Worm (Caenorhabditis elegans): ENCODE data around the gene ags-3.

Gene ags-3

ce11 chrX:5263585-5263984 lies 39.8 kb downstream of the ags-3 start:
- TF ChIP-seq mep-1 (tag; optimal IDR thresholded peaks at IDR 0.05) (no peak), M03D4.4 (tag; optimal IDR thresholded peaks at IDR 0.05) (no peak), ztf-11 (tag; optimal IDR thresholded peaks at IDR 0.05) (no peak), nhr-12 (tag; optimal IDR thresholded peaks at IDR 0.05) (no peak), drap-1 (GFP tag; optimal IDR thresholded peaks at IDR 0.05) (no peak), unc-62 (GFP tag; optimal IDR thresholded peaks at IDR 0.05) (no peak), elt-3 (tag; optimal IDR thresholded peaks at IDR 0.05) (no peak), lin-32 (GFP tag; optimal IDR thresholded peaks at IDR 0.05) (no peak), tbx-8 (GFP tag; optimal IDR thresholded peaks at IDR 0.05) (no peak), cnd-1 (tag; optimal IDR thresholded peaks at IDR 0.05) (no peak), ham-2 (GFP tag; optimal IDR thresholded peaks at IDR 0.05) (no peak), unc-39 (tag; optimal IDR thresholded peaks at IDR 0.05) (no peak)

ce11 chrX:5262033-5262432 lies 41.4 kb downstream of the ags-3 start:
- TF ChIP-seq flh-1 (GFP tag; optimal IDR thresholded peaks at IDR 0.05), result no peak
- TF ChIP-seq unc-39 (tag; optimal IDR thresholded peaks at IDR 0.05), result no peak
- TF ChIP-seq lin-13 (tag; optimal IDR thresholded peaks at IDR 0.05), result no peak
- no peak for TF ChIP-seq nhr-12 (tag; optimal IDR thresholded peaks at IDR 0.05)
- no peak for TF ChIP-seq lsy-2 (tag; optimal IDR thresholded peaks at IDR 0.05)
- TF ChIP-seq ceh-39 (tag; optimal IDR thresholded peaks at IDR 0.05), result no peak
- TF ChIP-seq unc-62 (GFP tag; optimal IDR thresholded peaks at IDR 0.05), result no peak
- no peak for TF ChIP-seq pha-4 (tag; optimal IDR thresholded peaks at IDR 0.05)
- TF ChIP-seq zip-8 (tag; optimal IDR thresholded peaks at IDR 0.05), result no peak
- no peak for TF ChIP-seq ztf-11 (tag; optimal IDR thresholded peaks at IDR 0.05)
- no peak for TF ChIP-seq ceh-83 (GFP tag; optimal IDR thresholded peaks at IDR 0.05)
- TF ChIP-seq ces-1 (GFP tag; optimal IDR thresholded peaks at IDR 0.05), result no peak
- no peak for TF ChIP-seq snpc-4 (tag; optimal IDR thresholded peaks at IDR 0.05)
- no peak for TF ChIP-seq elt-3 (tag; optimal IDR thresholded peaks at IDR 0.05)
- TF ChIP-seq sptf-1 (tag; optimal IDR thresholded peaks at IDR 0.05), result no peak
- TF ChIP-seq nhr-28 (tag; optimal IDR thresholded peaks at IDR 0.05), result no peak
- no peak for TF ChIP-seq lin-32 (GFP tag; optimal IDR thresholded peaks at IDR 0.05)
- no peak for TF ChIP-seq ceh-43 (GFP tag; optimal IDR thresholded peaks at IDR 0.05)
- TF ChIP-seq unc-120 (tag; optimal IDR thresholded peaks at IDR 0.05; ENCODE audit: poor library complexity, severe bottlenecking), result no peak

ce11 chrX:5260389-5260788 lies 43.0 kb downstream of the ags-3 start:
- no peak for TF ChIP-seq unc-120 (tag; optimal IDR thresholded peaks at IDR 0.05; ENCODE audit: poor library complexity, severe bottlenecking)
- no peak for TF ChIP-seq flh-1 (GFP tag; optimal IDR thresholded peaks at IDR 0.05)
- no peak for TF ChIP-seq mep-1 (tag; optimal IDR thresholded peaks at IDR 0.05)
- TF ChIP-seq ceh-39 (tag; optimal IDR thresholded peaks at IDR 0.05), result no peak
- TF ChIP-seq ces-1 (GFP tag; optimal IDR thresholded peaks at IDR 0.05), result no peak
- TF ChIP-seq zip-8 (tag; optimal IDR thresholded peaks at IDR 0.05), result no peak
- no peak for TF ChIP-seq nhr-76 (tag; optimal IDR thresholded peaks at IDR 0.05)
- TF ChIP-seq hlh-1 (tag; optimal IDR thresholded peaks at IDR 0.05), result no peak
- TF ChIP-seq ceh-43 (GFP tag; optimal IDR thresholded peaks at IDR 0.05), result no peak
- TF ChIP-seq nhr-12 (tag; optimal IDR thresholded peaks at IDR 0.05), result no peak
- TF ChIP-seq nhr-28 (tag; optimal IDR thresholded peaks at IDR 0.05), result no peak
- TF ChIP-seq elt-3 (tag; optimal IDR thresholded peaks at IDR 0.05), result no peak
- TF ChIP-seq bed-3 (GFP tag; optimal IDR thresholded peaks at IDR 0.05), result no peak
- no peak for TF ChIP-seq unc-62 (GFP tag; optimal IDR thresholded peaks at IDR 0.05)
- no peak for TF ChIP-seq nhr-2 (tag; optimal IDR thresholded peaks at IDR 0.05)
- TF ChIP-seq blmp-1 (tag; optimal IDR thresholded peaks at IDR 0.05), result no peak
- TF ChIP-seq M03D4.4 (tag; optimal IDR thresholded peaks at IDR 0.05), result no peak
- TF ChIP-seq drap-1 (GFP tag; optimal IDR thresholded peaks at IDR 0.05), result no peak
- TF ChIP-seq pha-4 (tag; optimal IDR thresholded peaks at IDR 0.05), result no peak
- no peak for TF ChIP-seq ztf-11 (tag; optimal IDR thresholded peaks at IDR 0.05)

DNA sequence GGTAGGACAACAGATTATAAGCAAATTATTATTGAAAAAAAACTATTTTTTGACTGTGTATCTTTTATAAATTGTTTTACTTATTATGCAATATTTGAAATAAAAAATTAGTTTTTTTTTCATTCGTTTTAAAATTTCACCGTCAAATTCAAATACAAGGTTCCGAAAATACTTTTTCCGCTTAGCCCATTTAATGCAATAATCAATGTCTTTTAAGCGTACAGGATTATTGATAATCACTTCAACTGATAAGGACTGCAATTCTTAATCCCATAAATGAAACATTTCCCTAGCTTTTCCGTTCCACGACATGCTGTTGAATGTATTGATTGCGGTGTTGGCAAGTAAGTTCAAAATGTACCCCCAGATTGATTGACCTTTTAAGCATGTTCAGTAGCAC lies 46.4 kb downstream of the ags-3 start, which contains the start of gene nspg-12:
Gene nspg-12 (plus strand): TSS at position 301 of the 400 bp plus-strand sequence.
- TF ChIP-seq nhr-2 (tag; optimal IDR thresholded peaks at IDR 0.05) (no peak), elt-3 (tag; optimal IDR thresholded peaks at IDR 0.05) (no peak), mls-2 (tag; optimal IDR thresholded peaks at IDR 0.05) (no peak), ham-2 (GFP tag; optimal IDR thresholded peaks at IDR 0.05) (no peak), bed-3 (GFP tag; optimal IDR thresholded peaks at IDR 0.05) (no peak), ceh-83 (GFP tag; optimal IDR thresholded peaks at IDR 0.05) (no peak), nhr-76 (tag; optimal IDR thresholded peaks at IDR 0.05) (no peak), nhr-28 (tag; optimal IDR thresholded peaks at IDR 0.05) (no peak), unc-62 (GFP tag; optimal IDR thresholded peaks at IDR 0.05) (no peak)

ce11 chrX:5255320-5255719 lies 48.1 kb downstream of the ags-3 start:
- TF ChIP-seq sem-2 (GFP tag; optimal IDR thresholded peaks at IDR 0.05) (no peak), nhr-2 (tag; optimal IDR thresholded peaks at IDR 0.05) (no peak), lsy-2 (tag; optimal IDR thresholded peaks at IDR 0.05) (no peak), mls-2 (tag; optimal IDR thresholded peaks at IDR 0.05) (no peak), pha-4 (tag; optimal IDR thresholded peaks at IDR 0.05) (no peak), unc-120 (tag; optimal IDR thresholded peaks at IDR 0.05; ENCODE audit: poor library complexity, severe bottlenecking) (no peak), mep-1 (tag; optimal IDR thresholded peaks at IDR 0.05) (no peak), mab-5 (tag; optimal IDR thresholded peaks at IDR 0.05) (no peak), elt-1 (tag; optimal IDR thresholded peaks at IDR 0.05; ENCODE audit: borderline replicate concordance, insufficient read depth) (no peak)

Measured in whole organism, mixed stage, embryonic.